Worm (Caenorhabditis elegans) whole organism, L1 larva: ENCODE measurements around the gene F23H11.4.

Experiments used
- C04F5.9 ChIP-seq: sonication (generic microtip); optimal IDR thresholded peaks from 2 replicates; lab custom pipeline; 2016; ENCODE audit warnings: missing genetic modification characterization, missing compliant biosample characterization
- F16B12.6 ChIP-seq: fragments of 150-350 bp; optimal IDR thresholded peaks from 2 replicates; lab custom pipeline; 2014; ENCODE audit warnings: missing biosample characterization, missing genetic modification characterization
- aha-1 ChIP-seq: fragments of 150-350 bp; optimal IDR thresholded peaks from 2 replicates; lab custom pipeline; 2014; ENCODE audit warnings: missing biosample characterization, missing genetic modification characterization
- alr-1 ChIP-seq: fragments of 200-800 bp; sonication (Bioruptor generic); optimal IDR thresholded peaks from 2 replicates; lab custom pipeline; 2018; ENCODE audit warnings: borderline replicate concordance, mild to moderate bottlenecking, missing genetic modification characterization, missing compliant biosample characterization
- aly-2 ChIP-seq: fragments of 150-350 bp; optimal IDR thresholded peaks from 2 replicates; lab custom pipeline; 2014; ENCODE audit warnings: missing biosample characterization, missing genetic modification characterization
- ceh-82 ChIP-seq, 3 experiments: fragments of 150-350 bp in 1 of 3; sonication (generic microtip) in 2 of 3; optimal IDR thresholded peaks; 2 replicates each; lab custom pipeline; 2014 to 2017; ENCODE audit warnings: missing biosample characterization in 3 of 3, missing genetic modification characterization in 3 of 3
- ceh-88 ChIP-seq: fragments of 200-800 bp; sonication (Bioruptor generic); IDR thresholded peaks from 2 replicates; pipeline ENCODE4 v1.3.6; 2022; ENCODE audit warnings: missing genetic modification characterization, missing compliant biosample characterization
- efl-1 ChIP-seq, 4 experiments: fragments of 150-350 bp; optimal IDR thresholded peaks in 3 of 4; peaks in 1 of 4; 1 replicate in 1 of 4; 2 replicates in 3 of 4; lab custom pipeline; 2014; ENCODE audit warnings: missing biosample characterization in 2 of 4, missing genetic modification characterization in 2 of 4, missing genetic modification reagents in 2 of 4
- efl-3 ChIP-seq: fragments of 200-800 bp; sonication (Bioruptor generic); optimal IDR thresholded peaks from 2 replicates; lab custom pipeline; 2018; ENCODE audit warnings: mild to moderate bottlenecking, missing genetic modification characterization, missing compliant biosample characterization
- egl-27 ChIP-seq, 2 experiments: fragments of 150-350 bp in 1 of 2; sonication (generic microtip); optimal IDR thresholded peaks; 3 replicates each; lab custom pipeline; 2017 to 2018; ENCODE audit warnings: missing biosample characterization in 2 of 2, missing genetic modification characterization in 2 of 2, missing genetic modification reagents in 2 of 2
- elt-3 ChIP-seq, 6 experiments: fragments of 150-350 bp in 1 of 6; sonication (generic microtip); optimal IDR thresholded peaks; 2 replicates each; lab custom pipeline; 2017 to 2018; ENCODE audit warnings: missing biosample characterization in 6 of 6, missing genetic modification characterization in 6 of 6, inconsistent platforms in 1 of 6
- ets-5 ChIP-seq: fragments of 200-800 bp; sonication (Bioruptor generic); IDR thresholded peaks from 2 replicates; pipeline ENCODE4 v1.3.6; 2022; ENCODE audit warnings: missing genetic modification characterization, missing compliant biosample characterization
- fkh-10 ChIP-seq: sonication (generic microtip); optimal IDR thresholded peaks from 2 replicates; lab custom pipeline; 2017; ENCODE audit warnings: missing biosample characterization, missing genetic modification reagents, missing genetic modification characterization
- fkh-4 ChIP-seq: sonication (generic microtip); optimal IDR thresholded peaks from 2 replicates; lab custom pipeline; 2016; ENCODE audit warnings: missing compliant biosample characterization, missing genetic modification characterization, borderline replicate concordance
- fkh-8 ChIP-seq: sonication (generic microtip); optimal IDR thresholded peaks from 2 replicates; lab custom pipeline; 2016; ENCODE audit warnings: mild to moderate bottlenecking, missing genetic modification characterization, missing compliant biosample characterization
- fos-1 ChIP-seq: fragments of 150-350 bp; optimal IDR thresholded peaks from 2 replicates; lab custom pipeline; 2014; ENCODE audit warnings: missing biosample characterization, missing genetic modification characterization
- grh-1 ChIP-seq: fragments of 200-800 bp; sonication (Bioruptor generic); IDR thresholded peaks from 2 replicates; pipeline ENCODE4 v1.3.6; 2022; ENCODE audit warnings: missing genetic modification reagents, missing genetic modification characterization, missing compliant biosample characterization
- hlh-4 ChIP-seq: sonication (generic microtip); optimal IDR thresholded peaks from 2 replicates; lab custom pipeline; 2016; ENCODE audit warnings: mild to moderate bottlenecking, missing genetic modification characterization, missing compliant biosample characterization
- hpl-2 ChIP-seq: fragments of 150-350 bp; optimal IDR thresholded peaks from 2 replicates; lab custom pipeline; 2014; ENCODE audit warnings: missing biosample characterization, missing genetic modification reagents, missing genetic modification characterization
- isw-1 ChIP-seq: fragments of 200-800 bp; sonication (Bioruptor generic); IDR thresholded peaks from 2 replicates; pipeline ENCODE4 v1.3.6; 2022; ENCODE audit warnings: missing genetic modification characterization, missing compliant biosample characterization
- jun-1 ChIP-seq: fragments of 150-350 bp; optimal IDR thresholded peaks from 2 replicates; lab custom pipeline; 2014; ENCODE audit warnings: missing biosample characterization, missing genetic modification reagents, missing genetic modification characterization
- lin-13 ChIP-seq: fragments of 150-350 bp; optimal IDR thresholded peaks from 2 replicates; lab custom pipeline; 2014; ENCODE audit warnings: missing biosample characterization, missing genetic modification reagents, missing genetic modification characterization
- lin-15B ChIP-seq: fragments of 150-350 bp; sonication (generic microtip); optimal IDR thresholded peaks from 3 replicates; lab custom pipeline; 2014; ENCODE audit warnings: missing biosample characterization, missing genetic modification characterization
- lin-35 ChIP-seq, 2 experiments: fragments of 150-350 bp; optimal IDR thresholded peaks; 2 replicates each; lab custom pipeline; 2014; ENCODE audit warnings: missing biosample characterization in 2 of 2, missing genetic modification characterization in 2 of 2, missing genetic modification reagents in 2 of 2
- lin-39 ChIP-seq: fragments of 150-350 bp; optimal IDR thresholded peaks from 2 replicates; lab custom pipeline; 2014; ENCODE audit warnings: missing biosample characterization, missing genetic modification reagents, missing genetic modification characterization
- lir-3 ChIP-seq: sonication (generic microtip); optimal IDR thresholded peaks from 2 replicates; lab custom pipeline; 2016; ENCODE audit warnings: mild to moderate bottlenecking, missing genetic modification characterization, moderate library complexity, missing compliant biosample characterization; ENCODE audit not compliant: poor library complexity
- lsy-2 ChIP-seq, 2 experiments: fragments of 150-350 bp; optimal IDR thresholded peaks; 2 replicates each; lab custom pipeline; 2014; ENCODE audit warnings: missing biosample characterization in 2 of 2, missing genetic modification characterization in 2 of 2
- mab-9 ChIP-seq: fragments of 200-800 bp; sonication (Bioruptor generic); IDR thresholded peaks from 2 replicates; pipeline ENCODE4 v1.3.6; 2022; ENCODE audit warnings: missing genetic modification reagents, missing genetic modification characterization, missing compliant biosample characterization
- mdl-1 ChIP-seq, 2 experiments: fragments of 150-350 bp; optimal IDR thresholded peaks; 2 replicates each; lab custom pipeline; 2014 to 2017; ENCODE audit warnings: missing biosample characterization in 2 of 2, missing genetic modification characterization in 2 of 2, inconsistent platforms in 1 of 2
- mef-2 ChIP-seq: fragments of 150-350 bp; optimal IDR thresholded peaks from 2 replicates; lab custom pipeline; 2014; ENCODE audit warnings: missing biosample characterization, missing genetic modification characterization
- mep-1 ChIP-seq: fragments of 150-350 bp; optimal IDR thresholded peaks from 2 replicates; lab custom pipeline; 2014; ENCODE audit warnings: missing biosample characterization, missing genetic modification characterization
- nhr-11 ChIP-seq: fragments of 150-350 bp; optimal IDR thresholded peaks from 2 replicates; lab custom pipeline; 2014; ENCODE audit warnings: missing biosample characterization, missing genetic modification characterization
- nhr-19 ChIP-seq: fragments of 200-800 bp; sonication (Bioruptor generic); conservative IDR thresholded peaks from 2 replicates; pipeline ENCODE4 v1.3.6; 2022; ENCODE audit warnings: missing genetic modification characterization, missing compliant biosample characterization
- nhr-20 ChIP-seq: sonication (generic microtip); optimal IDR thresholded peaks from 2 replicates; lab custom pipeline; 2016; ENCODE audit warnings: mild to moderate bottlenecking, missing genetic modification characterization, missing compliant biosample characterization
- nhr-28 ChIP-seq: fragments of 150-350 bp; optimal IDR thresholded peaks from 2 replicates; lab custom pipeline; 2014; ENCODE audit warnings: missing biosample characterization, missing genetic modification characterization
- nhr-47 ChIP-seq: sonication (generic microtip); optimal IDR thresholded peaks from 2 replicates; lab custom pipeline; 2016; ENCODE audit warnings: mild to moderate bottlenecking, missing genetic modification characterization, moderate library complexity, missing compliant biosample characterization
- nhr-71 ChIP-seq: sonication (generic microtip); optimal IDR thresholded peaks from 2 replicates; lab custom pipeline; 2016; ENCODE audit warnings: mild to moderate bottlenecking, missing genetic modification characterization, moderate library complexity, missing compliant biosample characterization
- nhr-76 ChIP-seq: sonication (generic microtip); optimal IDR thresholded peaks from 2 replicates; lab custom pipeline; 2017; ENCODE audit warnings: missing biosample characterization, missing genetic modification characterization
- nhr-84 ChIP-seq: sonication (generic microtip); optimal IDR thresholded peaks from 2 replicates; lab custom pipeline; 2017; ENCODE audit warnings: missing biosample characterization, missing genetic modification characterization
- nhr-85 ChIP-seq: sonication (generic microtip); peaks from one replicate; lab custom pipeline; 2016; ENCODE audit warnings: missing genetic modification characterization, inconsistent platforms, missing compliant biosample characterization
- pax-3 ChIP-seq: fragments of 200-800 bp; sonication (Bioruptor generic); optimal IDR thresholded peaks from 2 replicates; lab custom pipeline; 2018; ENCODE audit warnings: mild to moderate bottlenecking, missing genetic modification characterization, moderate library complexity, missing compliant biosample characterization
- skn-1 ChIP-seq: fragments of 150-350 bp; optimal IDR thresholded peaks from 2 replicates; lab custom pipeline; 2014; ENCODE audit warnings: missing biosample characterization, missing genetic modification characterization
- snpc-4 ChIP-seq: fragments of 150-350 bp; optimal IDR thresholded peaks from 2 replicates; lab custom pipeline; 2014; ENCODE audit warnings: missing biosample characterization, missing genetic modification characterization
- snu-23 ChIP-seq: sonication (generic microtip); optimal IDR thresholded peaks from 2 replicates; lab custom pipeline; 2016; ENCODE audit warnings: missing genetic modification characterization, missing compliant biosample characterization
- sup-37 ChIP-seq: fragments of 200-800 bp; sonication (Bioruptor generic); optimal IDR thresholded peaks from 2 replicates; lab custom pipeline; 2018; ENCODE audit warnings: mild to moderate bottlenecking, missing genetic modification characterization, missing compliant biosample characterization
- swsn-7 ChIP-seq: sonication (generic microtip); optimal IDR thresholded peaks from 2 replicates; lab custom pipeline; 2016; ENCODE audit warnings: missing genetic modification characterization, missing compliant biosample characterization
- tlp-1 ChIP-seq: fragments of 150-350 bp; optimal IDR thresholded peaks from 2 replicates; lab custom pipeline; 2014; ENCODE audit warnings: missing biosample characterization, missing genetic modification characterization
- unc-130 ChIP-seq: fragments of 150-350 bp; optimal IDR thresholded peaks from 2 replicates; lab custom pipeline; 2017; ENCODE audit warnings: missing biosample characterization, missing genetic modification characterization, inconsistent platforms
- unc-62 ChIP-seq: fragments of 150-350 bp; optimal IDR thresholded peaks from 2 replicates; lab custom pipeline; 2014; ENCODE audit warnings: missing biosample characterization, missing genetic modification reagents, missing genetic modification characterization
- unc-98 ChIP-seq: fragments of 200-800 bp; sonication (Bioruptor generic); IDR thresholded peaks from 2 replicates; pipeline ENCODE4 v1.3.6; 2022; ENCODE audit warnings: missing genetic modification characterization, missing compliant biosample characterization
- xbp-1 ChIP-seq: sonication (generic microtip); optimal IDR thresholded peaks from 2 replicates; lab custom pipeline; 2016; ENCODE audit warnings: missing genetic modification characterization, missing compliant biosample characterization
- zag-1 ChIP-seq: fragments of 150-350 bp; optimal IDR thresholded peaks from 2 replicates; lab custom pipeline; 2014; ENCODE audit warnings: missing biosample characterization, missing genetic modification characterization
- ztf-4 ChIP-seq: fragments of 150-350 bp; optimal IDR thresholded peaks from 2 replicates; lab custom pipeline; 2014; ENCODE audit warnings: missing biosample characterization, missing genetic modification characterization

Gene F23H11.4

DNA sequence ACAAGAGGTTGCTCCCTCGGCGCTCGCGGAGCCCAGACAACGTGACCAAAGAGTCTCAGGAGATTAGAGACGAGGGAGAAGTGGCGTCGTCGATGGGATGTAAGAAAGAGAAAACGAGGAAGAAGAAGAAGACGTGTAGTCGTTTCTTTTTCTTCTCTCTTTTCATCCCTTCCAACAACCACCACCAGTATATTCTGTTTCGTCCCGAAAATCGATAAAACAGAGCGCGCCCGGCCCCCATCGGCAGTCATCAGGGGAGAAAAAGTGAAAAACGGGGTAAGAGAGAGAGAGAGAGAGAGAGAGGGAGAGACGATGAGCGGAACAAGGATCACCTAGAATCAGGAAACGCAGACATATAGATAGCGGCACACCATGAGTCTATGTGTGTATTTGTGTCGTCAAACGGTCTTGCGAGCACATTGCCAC is 19.5 kb downstream of the F23H11.4 start (continued):
- TF ChIP-seq F16B12.6 (tag; lab: Kevin White, UChicago): peak; percentile 4
- no peak for TF ChIP-seq ets-5 (GFP tag; lab: Robert Waterston, UW)
- peak; percentile 86 for TF ChIP-seq swsn-7
- no peak for TF ChIP-seq egl-27 (tag; optimal IDR thresholded peaks at IDR 0.05; lab: Kevin White, UChicago)
- no peak for TF ChIP-seq lin-39 (tag; lab: Kevin White, UChicago)
- no peak for TF ChIP-seq ztf-4 (tag; lab: Kevin White, UChicago)
- TF ChIP-seq nhr-11: peak; percentile 4
- TF ChIP-seq pax-3: peak; percentile 27
- TF ChIP-seq unc-130 (tag; lab: Kevin White, UChicago): no peak
- peak; percentile 26 for TF ChIP-seq lin-15B (tag; lab: Kevin White, UChicago)
- peak; percentile 57 for TF ChIP-seq nhr-19 (GFP tag; lab: Robert Waterston, UW)
- no peak for TF ChIP-seq fkh-4
- no peak for TF ChIP-seq lin-13 (GFP tag; lab: Kevin White, UChicago)
- TF ChIP-seq hpl-2 (GFP tag; lab: Kevin White, UChicago): no peak
- TF ChIP-seq aha-1 (tag; lab: Kevin White, UChicago): no peak
- TF ChIP-seq lsy-2 (tag; optimal IDR thresholded peaks at IDR 0.05; lab: Kevin White, UChicago): peak; percentile 62 to 76
- TF ChIP-seq sup-37: no peak
- peak; percentile 38 to 65 (median 62) for TF ChIP-seq ceh-82 (tag; optimal IDR thresholded peaks at IDR 0.05; lab: Kevin White, UChicago)
- TF ChIP-seq ceh-88: no peak; the same call in 1 of the 2 replicates
- TF ChIP-seq fkh-8 (tag; lab: Kevin White, UChicago): peak; percentile 90
- peak; percentile 40 for TF ChIP-seq lir-3 (tag; lab: Kevin White, UChicago)
- TF ChIP-seq alr-1 (tag; lab: Kevin White, UChicago): no peak
- peak; percentile 84 for TF ChIP-seq nhr-85 (tag; lab: Kevin White, UChicago)
- TF ChIP-seq jun-1: peak; percentile 77
- peak; percentile 73 for TF ChIP-seq nhr-20 (tag; lab: Kevin White, UChicago)
- peak; percentile 56 for TF ChIP-seq skn-1 (tag; lab: Kevin White, UChicago)
- TF ChIP-seq unc-98 (GFP tag; lab: Robert Waterston, UW): no peak
- TF ChIP-seq fkh-10: peak; percentile 90
- peak; percentile 58 for TF ChIP-seq isw-1 (GFP tag; lab: Robert Waterston, UW)
- peak; percentile 63 to 74 for TF ChIP-seq efl-1 (optimal IDR thresholded peaks at IDR 0.05; lab: Kevin White, UChicago)
- TF ChIP-seq efl-1 (GFP tag; optimal IDR thresholded peaks at IDR 0.05 in 1 of 2; lab: Kevin White, UChicago): peak; percentile 12 to 93
- TF ChIP-seq mab-9 (GFP tag; lab: Robert Waterston, UW): peak; percentile 48; the same call in 1 of the 2 replicates
- TF ChIP-seq xbp-1 (tag; lab: Kevin White, UChicago): peak; percentile 65
- peak; percentile 55 to 69 for TF ChIP-seq mdl-1 (tag; optimal IDR thresholded peaks at IDR 0.05; lab: Kevin White, UChicago)
- no peak for TF ChIP-seq hlh-4 (tag; lab: Kevin White, UChicago)
- peak; percentile 85 for TF ChIP-seq snu-23 (GFP tag; lab: Kevin White, UChicago)
- TF ChIP-seq tlp-1 (tag; lab: Kevin White, UChicago): no peak
- TF ChIP-seq C04F5.9 (tag; lab: Kevin White, UChicago): no peak
- TF ChIP-seq nhr-84 (tag; lab: Kevin White, UChicago): no peak
- peak; percentile 59 for TF ChIP-seq mep-1 (tag; lab: Kevin White, UChicago)
- TF ChIP-seq nhr-71: peak; percentile 88
- TF ChIP-seq efl-3 (GFP tag; lab: Kevin White, UChicago): no peak
- peak; percentile 26 for TF ChIP-seq fos-1 (tag; lab: Kevin White, UChicago)
- no peak for TF ChIP-seq grh-1 (GFP tag; lab: Robert Waterston, UW)
- TF ChIP-seq zag-1: peak; percentile 44
- TF ChIP-seq snpc-4 (tag; lab: Kevin White, UChicago): no peak
- no peak for TF ChIP-seq unc-62 (GFP tag; lab: Kevin White, UChicago)
- TF ChIP-seq nhr-47 (tag; lab: Kevin White, UChicago): peak; percentile 84
- no peak for TF ChIP-seq mef-2 (tag; lab: Kevin White, UChicago)
- no peak for TF ChIP-seq nhr-76 (tag; lab: Kevin White, UChicago)
- TF ChIP-seq lin-35 (GFP tag; optimal IDR thresholded peaks at IDR 0.05; lab: Kevin White, UChicago): peak; percentile 49 to 50
- TF ChIP-seq nhr-28 (tag; lab: Kevin White, UChicago): no peak
- TF ChIP-seq elt-3 (tag; optimal IDR thresholded peaks at IDR 0.05; lab: Kevin White, UChicago): peak in 2 of 6 experiments; percentile 14 to 52
- TF ChIP-seq aly-2: peak; percentile 60
